Fruit fly (Drosophila melanogaster): Measurements from ENCODE around the gene Osi3.
A peak's percentile ranks its signal among the peaks of the same experiment; 100 is the strongest.

The Osi3 gene

dm6 chr3R:6170737-6171136, 44.9 kb upstream of the Osi3 start (continued):
- no peak for TF ChIP-seq CG13296 (GFP tag; optimal IDR thresholded peaks at IDR 0.05)
- peak; percentile 2 for TF ChIP-seq Sry-δ (GFP tag; optimal IDR thresholded peaks at IDR 0.05)
- no peak for TF ChIP-seq ssp (GFP tag; IDR thresholded peaks at IDR 0.05)
- no peak for TF ChIP-seq CG34422 (GFP tag; IDR thresholded peaks at IDR 0.05)
- TF ChIP-seq CG16815 (GFP tag; optimal IDR thresholded peaks at IDR 0.05), result no peak
- no peak for TF ChIP-seq eve (GFP tag; optimal IDR thresholded peaks at IDR 0.05)
- TF ChIP-seq ase (GFP tag; IDR thresholded peaks at IDR 0.05), result no peak
- no peak for TF ChIP-seq Hr51 (GFP tag; optimal IDR thresholded peaks at IDR 0.05)
- peak; percentile 61 for TF ChIP-seq Hmr (GFP tag; optimal IDR thresholded peaks at IDR 0.05)
- TF ChIP-seq vvl (GFP tag; IDR thresholded peaks at IDR 0.05), result peak; percentile 26
- no peak for TF ChIP-seq insv (GFP tag; optimal IDR thresholded peaks at IDR 0.05)
- no peak for TF ChIP-seq CG7271 (tag; optimal IDR thresholded peaks at IDR 0.05)
- TF ChIP-seq Ets65A (GFP tag), result peak; percentile 90
- no peak for TF ChIP-seq CG17829 (tag; optimal IDR thresholded peaks at IDR 0.05)
- TF ChIP-seq shn (GFP tag; optimal IDR thresholded peaks at IDR 0.05), result no peak
- no peak for TF ChIP-seq nerfin-1 (tag; optimal IDR thresholded peaks at IDR 0.05)
- TF ChIP-seq pnt (GFP tag; optimal IDR thresholded peaks at IDR 0.05), result no peak
- TF ChIP-seq CG4424 (GFP tag; optimal IDR thresholded peaks at IDR 0.05), result no peak
- peak; percentile 8 for TF ChIP-seq CG4854 (GFP tag; optimal IDR thresholded peaks at IDR 0.05)
- TF ChIP-seq C15 (GFP tag; IDR thresholded peaks at IDR 0.05), result no peak
- TF ChIP-seq emc (GFP tag; optimal IDR thresholded peaks at IDR 0.05), result no peak
- no peak for TF ChIP-seq CG34224 (GFP tag; IDR thresholded peaks at IDR 0.05; ENCODE audit: partially characterized antibody)
- TF ChIP-seq CG14667 (GFP tag; IDR thresholded peaks at IDR 0.05), result no peak
- no peak for TF ChIP-seq otp (GFP tag; IDR thresholded peaks at IDR 0.05)
- TF ChIP-seq Elba2 (GFP tag; optimal IDR thresholded peaks at IDR 0.05), result no peak
- TF ChIP-seq Adf1 (GFP tag; IDR thresholded peaks at IDR 0.05), result no peak
- TF ChIP-seq CG14710 (tag; optimal IDR thresholded peaks at IDR 0.05), result peak; percentile 39
- TF ChIP-seq CG18619 (GFP tag; optimal IDR thresholded peaks at IDR 0.05), result no peak
- TF ChIP-seq jigr1 (GFP tag; IDR thresholded peaks at IDR 0.05), result no peak
- TF ChIP-seq Sry-β (GFP tag; optimal IDR thresholded peaks at IDR 0.05), result no peak
- no peak for TF ChIP-seq CG18262 (tag; optimal IDR thresholded peaks at IDR 0.05)
- no peak for TF ChIP-seq wek (GFP tag; optimal IDR thresholded peaks at IDR 0.05)
- TF ChIP-seq ems (GFP tag; optimal IDR thresholded peaks at IDR 0.05), result no peak
- no peak for TF ChIP-seq sr (GFP tag; IDR thresholded peaks at IDR 0.05)
- TF ChIP-seq CG11093 (GFP tag; IDR thresholded peaks at IDR 0.05), result no peak
- peak; percentile 50 for TF ChIP-seq Xbp1 (GFP tag; optimal IDR thresholded peaks at IDR 0.05)
- no peak for TF ChIP-seq D19B (GFP tag; optimal IDR thresholded peaks at IDR 0.05)
- TF ChIP-seq CG14050 (GFP tag; IDR thresholded peaks at IDR 0.05), result no peak
- peak; percentile 58; the same call in 1 of the 2 replicates for TF ChIP-seq slbo (GFP tag; IDR thresholded peaks at IDR 0.05)
- no peak for TF ChIP-seq D (optimal IDR thresholded peaks at IDR 0.05)
- TF ChIP-seq D (GFP tag; optimal IDR thresholded peaks at IDR 0.05), result no peak
- peak; percentile 10 for TF ChIP-seq yki (optimal IDR thresholded peaks at IDR 0.05)
- TF ChIP-seq CG17328 (GFP tag; IDR thresholded peaks at IDR 0.05), result no peak
- TF ChIP-seq phol (tag; optimal IDR thresholded peaks at IDR 0.05), result peak; percentile 14
- peak; percentile 7 for TF ChIP-seq CG30403 (GFP tag; optimal IDR thresholded peaks at IDR 0.05)
- TF ChIP-seq al (GFP tag; IDR thresholded peaks at IDR 0.05), result no peak
- TF ChIP-seq Gug (GFP tag; IDR thresholded peaks at IDR 0.05), result no peak
- no peak for TF ChIP-seq CG13424 (tag; optimal IDR thresholded peaks at IDR 0.05)
- TF ChIP-seq tin (GFP tag; optimal IDR thresholded peaks at IDR 0.05), result no peak
- no peak for TF ChIP-seq HLHmδ (GFP tag; optimal IDR thresholded peaks at IDR 0.05)
- no peak for TF ChIP-seq slou (GFP tag; optimal IDR thresholded peaks at IDR 0.05)
- TF ChIP-seq CG2120 (GFP tag; optimal IDR thresholded peaks at IDR 0.05), result peak; percentile 39
- TF ChIP-seq run (tag; optimal IDR thresholded peaks at IDR 0.05), result no peak

Measured in whole organism, embryonic.